Worm (Caenorhabditis elegans): ENCODE results near the gene nlp-16.
A peak's percentile ranks its signal among the peaks of the same experiment; 100 is the strongest.
"Not testable (repeated sequence)": the region's sequence is repeated elsewhere in the genome, so short reads cannot be mapped to it uniquely, and the experiment has no call there.

Gene nlp-16

DNA sequence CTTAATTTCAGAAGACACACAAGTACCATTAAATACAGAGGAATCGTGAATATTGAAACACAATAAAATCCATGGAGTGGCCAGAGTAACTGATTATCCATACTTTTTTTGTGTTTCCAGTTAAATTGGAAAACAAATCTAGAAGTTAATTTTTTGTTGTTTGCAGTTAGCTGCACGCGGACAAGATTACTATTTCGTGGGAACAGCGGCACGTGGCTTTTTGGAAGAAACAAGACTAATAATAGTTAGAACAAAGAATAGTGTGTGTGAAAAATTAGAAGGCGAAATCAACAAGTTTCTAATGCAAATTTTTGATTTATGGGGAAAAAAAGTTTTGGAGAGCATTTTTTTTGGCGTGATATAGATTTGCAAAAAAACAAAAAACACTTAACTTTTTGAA is 6.9 kb upstream of the nlp-16 start, which contains the start of gene srv-29:
Gene srv-29 (minus strand): TSS at position 101 of the 400 bp plus-strand sequence.
- no peak for TF ChIP-seq lin-13 (GFP tag; optimal IDR thresholded peaks at IDR 0.05)
- TF ChIP-seq mep-1 (tag; optimal IDR thresholded peaks at IDR 0.05), result no peak
- no peak for TF ChIP-seq snpc-4 (tag; optimal IDR thresholded peaks at IDR 0.05)
- no peak for TF ChIP-seq F16B12.6 (tag; optimal IDR thresholded peaks at IDR 0.05)
- TF ChIP-seq hlh-4 (tag; optimal IDR thresholded peaks at IDR 0.05), result no peak
- no peak for TF ChIP-seq aly-2 (tag; optimal IDR thresholded peaks at IDR 0.05)
- no peak for TF ChIP-seq efl-3 (GFP tag; optimal IDR thresholded peaks at IDR 0.05)
- no peak for TF ChIP-seq nhr-237 (tag; optimal IDR thresholded peaks at IDR 0.05)
- no peak for TF ChIP-seq elt-3 (tag; optimal IDR thresholded peaks at IDR 0.05)
- TF ChIP-seq ets-5 (GFP tag; IDR thresholded peaks at IDR 0.05), result no peak
- TF ChIP-seq lin-15B (tag; optimal IDR thresholded peaks at IDR 0.05), result no peak
- no peak for TF ChIP-seq ztf-4 (tag; optimal IDR thresholded peaks at IDR 0.05)
- TF ChIP-seq C34B4.2 (tag; optimal IDR thresholded peaks at IDR 0.05), result no peak
- TF ChIP-seq ztf-11 (tag; optimal IDR thresholded peaks at IDR 0.05), result no peak

DNA sequence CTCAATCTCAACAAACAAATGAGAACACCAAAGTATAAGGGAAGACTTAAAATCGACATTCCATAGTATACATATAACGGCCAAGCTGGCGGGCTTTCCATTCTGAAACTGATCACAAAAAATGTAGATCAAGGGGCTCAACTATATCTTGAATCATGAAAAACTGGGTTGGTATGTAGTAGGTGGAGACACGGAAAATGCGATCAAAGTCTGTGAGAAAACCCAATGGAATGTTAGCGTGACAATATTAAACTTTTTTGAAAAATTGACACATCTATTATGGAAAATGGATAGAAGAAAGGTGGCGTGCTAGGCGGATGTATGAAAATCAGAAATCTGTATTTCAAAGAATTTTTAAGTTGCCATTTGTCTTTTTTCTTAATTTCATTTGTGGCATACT is 3.6 kb upstream of the nlp-16 start, which contains the start of gene srv-28:
Gene srv-28 (minus strand): TSS at position 101 of the 400 bp plus-strand sequence.
- no peak for TF ChIP-seq xbp-1 (tag; optimal IDR thresholded peaks at IDR 0.05)
- TF ChIP-seq dpl-1 (GFP tag; optimal IDR thresholded peaks at IDR 0.05), result no peak
- TF ChIP-seq efl-1 (optimal IDR thresholded peaks at IDR 0.05), result no peak
- TF ChIP-seq efl-1 (GFP tag; optimal IDR thresholded peaks at IDR 0.05 in 1 of 2), result peak in 1 of 2 experiments; percentile 2
- no peak for TF ChIP-seq mdl-1 (tag; optimal IDR thresholded peaks at IDR 0.05)
- TF ChIP-seq snu-23 (GFP tag; optimal IDR thresholded peaks at IDR 0.05), result no peak

DNA sequence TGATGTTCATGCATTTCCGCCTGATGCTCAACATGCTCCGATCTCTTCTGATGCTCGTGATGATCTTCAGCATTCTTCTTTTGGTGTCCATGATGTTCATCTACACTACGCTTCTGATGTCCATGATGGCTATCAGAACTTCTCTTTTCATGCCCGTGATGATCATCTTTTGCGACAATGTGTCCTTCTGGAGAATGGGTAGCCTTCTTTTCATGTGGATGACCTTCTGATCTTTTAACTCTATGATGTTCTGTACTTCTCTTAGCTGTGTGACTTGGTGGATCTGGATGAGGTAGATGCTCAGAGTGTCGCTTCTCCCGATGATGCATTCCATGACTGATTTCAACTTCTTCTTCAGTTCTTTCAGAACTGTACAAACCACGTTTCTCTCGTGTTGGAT is 665 bp downstream of the nlp-16 start:
- TF ChIP-seq Y116A8C.19 (tag; optimal IDR thresholded peaks at IDR 0.05; ENCODE audit: borderline replicate concordance) (no peak), fkh-10 (GFP tag; optimal IDR thresholded peaks at IDR 0.05) (no peak), zip-4 (GFP tag; optimal IDR thresholded peaks at IDR 0.05) (no peak), nhr-11 (tag; optimal IDR thresholded peaks at IDR 0.05) (no peak), C04F5.9 (tag; optimal IDR thresholded peaks at IDR 0.05) (no peak), sup-37 (GFP tag; optimal IDR thresholded peaks at IDR 0.05) (no peak), isw-1 (GFP tag; IDR thresholded peaks at IDR 0.05) (no peak), ceh-90 (tag; optimal IDR thresholded peaks at IDR 0.05) (no peak), blmp-1 (tag; optimal IDR thresholded peaks at IDR 0.05) (no peak), unc-86 (tag; optimal IDR thresholded peaks at IDR 0.05) (no peak), grh-1 (GFP tag; IDR thresholded peaks at IDR 0.05) (no peak), fkh-8 (tag; optimal IDR thresholded peaks at IDR 0.05) (no peak), snpc-4 (tag; optimal IDR thresholded peaks at IDR 0.05) (no peak)

ce11 chrIV:6254635-6255034 is 5.0 kb downstream of the nlp-16 start, which contains the start of gene T13A10.64:
TSS of gene T13A10.64 (plus strand) at chrIV:6254935.
- TF ChIP-seq dpl-1 (GFP tag; optimal IDR thresholded peaks at IDR 0.05) (no peak), mep-1 (tag; optimal IDR thresholded peaks at IDR 0.05) (no peak), ama-1 (optimal IDR thresholded peaks at IDR 0.05) (no peak), dsc-1 (tag; optimal IDR thresholded peaks at IDR 0.05) (no peak), mdl-1 (tag; optimal IDR thresholded peaks at IDR 0.05) (no peak), unc-30 (tag; optimal IDR thresholded peaks at IDR 0.05) (no peak), lin-39 (tag; optimal IDR thresholded peaks at IDR 0.05) (no peak), fkh-10 (GFP tag; optimal IDR thresholded peaks at IDR 0.05) (no peak)

DNA sequence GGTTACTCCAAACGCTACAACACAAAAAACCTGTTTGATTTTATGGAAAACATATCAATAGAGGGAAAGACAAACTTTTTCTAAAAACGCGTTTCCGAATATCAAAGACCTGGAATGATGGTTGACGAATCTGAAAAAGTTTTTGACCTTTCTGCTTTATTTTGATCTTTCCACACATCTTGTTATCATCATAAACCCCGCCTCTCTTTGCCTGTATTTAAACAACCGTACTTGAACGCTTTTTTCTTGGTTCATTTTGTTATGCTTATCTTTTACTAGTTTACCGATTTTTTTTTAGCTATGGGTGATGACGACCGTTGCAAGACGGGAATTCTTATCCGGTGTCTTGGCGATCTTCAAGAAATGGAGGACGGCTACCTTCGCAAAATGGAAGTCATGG is 6.6 kb downstream of the nlp-16 start, which contains the start of gene T13A10.2:
Gene T13A10.2 (plus strand): TSS at position 301 of the 400 bp plus-strand sequence.
- TF ChIP-seq fkh-10 (GFP tag; optimal IDR thresholded peaks at IDR 0.05); ztf-11 (tag; optimal IDR thresholded peaks at IDR 0.05); C04F5.9 (tag; optimal IDR thresholded peaks at IDR 0.05): not testable (repeated sequence)
